Worm (Caenorhabditis elegans): ENCODE data around the gene B0432.7.

- no peak for TF ChIP-seq snpc-4 (tag; optimal IDR thresholded peaks at IDR 0.05)
- TF ChIP-seq ztf-11 (tag; optimal IDR thresholded peaks at IDR 0.05) = no peak
- no peak for TF ChIP-seq ama-1 (optimal IDR thresholded peaks at IDR 0.05)
- no peak for TF ChIP-seq lin-13 (GFP tag; optimal IDR thresholded peaks at IDR 0.05)
- no peak for TF ChIP-seq nhr-11 (tag; optimal IDR thresholded peaks at IDR 0.05)
- no peak for TF ChIP-seq aly-2 (tag; optimal IDR thresholded peaks at IDR 0.05)
Observed at ce11 chrII:247736-248135, 26.0 kb downstream of the B0432.7 start.
